Worm (Caenorhabditis elegans): ENCODE data around the gene srlf-1.
A peak's percentile ranks its signal among the peaks of the same experiment; 100 is the strongest.

The srlf-1 gene

DNA sequence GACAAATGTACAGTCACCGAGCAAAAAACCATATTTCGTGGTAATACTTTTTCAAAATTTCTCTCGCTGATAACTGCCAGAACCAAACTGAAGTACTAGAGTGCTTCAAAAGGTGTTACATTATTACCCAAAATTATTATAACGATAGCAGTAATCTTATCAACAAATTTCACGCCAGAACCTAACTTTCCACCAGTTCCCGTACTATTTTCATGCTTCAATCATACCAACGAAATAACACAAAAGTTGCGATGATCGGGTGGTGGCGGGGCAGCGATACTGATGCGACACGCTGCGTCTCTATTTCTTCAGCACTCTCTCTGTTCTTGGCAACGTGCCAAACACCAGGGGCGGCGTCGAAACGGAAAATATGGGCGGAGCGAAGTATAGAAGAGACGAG, 18.6 kb downstream of the srlf-1 start:
- peak; percentile 20 for TF ChIP-seq unc-120 (tag; optimal IDR thresholded peaks at IDR 0.05; ENCODE audit: poor library complexity, severe bottlenecking)
- no peak for TF ChIP-seq cnd-1 (tag; optimal IDR thresholded peaks at IDR 0.05)

ce11 chrII:7809358-7809914, 19.0 kb downstream of the srlf-1 start:
- TF ChIP-seq hlh-1 (tag; optimal IDR thresholded peaks at IDR 0.05) (peak; percentile 66), flh-1 (GFP tag; optimal IDR thresholded peaks at IDR 0.05) (no peak), sem-2 (GFP tag; optimal IDR thresholded peaks at IDR 0.05) (no peak), nhr-2 (tag; optimal IDR thresholded peaks at IDR 0.05) (no peak), mep-1 (tag; optimal IDR thresholded peaks at IDR 0.05) (no peak), ceh-39 (tag; optimal IDR thresholded peaks at IDR 0.05) (no peak), zip-8 (tag; optimal IDR thresholded peaks at IDR 0.05) (no peak), lin-32 (GFP tag; optimal IDR thresholded peaks at IDR 0.05) (peak; percentile 81), cnd-1 (tag; optimal IDR thresholded peaks at IDR 0.05) (peak; percentile 64), ham-2 (GFP tag; optimal IDR thresholded peaks at IDR 0.05) (no peak), nhr-12 (tag; optimal IDR thresholded peaks at IDR 0.05) (no peak), ces-1 (GFP tag; optimal IDR thresholded peaks at IDR 0.05) (peak; percentile 90), lsy-2 (tag; optimal IDR thresholded peaks at IDR 0.05) (no peak), unc-62 (GFP tag; optimal IDR thresholded peaks at IDR 0.05) (no peak), lin-13 (tag; optimal IDR thresholded peaks at IDR 0.05) (no peak), ztf-11 (tag; optimal IDR thresholded peaks at IDR 0.05) (peak; percentile 62), nhr-237 (tag; optimal IDR thresholded peaks at IDR 0.05) (no peak), unc-120 (tag; optimal IDR thresholded peaks at IDR 0.05; ENCODE audit: poor library complexity, severe bottlenecking) (no peak), pha-4 (tag; optimal IDR thresholded peaks at IDR 0.05) (no peak), elt-3 (tag; optimal IDR thresholded peaks at IDR 0.05) (no peak), unc-39 (tag; optimal IDR thresholded peaks at IDR 0.05) (no peak), nhr-76 (tag; optimal IDR thresholded peaks at IDR 0.05) (no peak), blmp-1 (tag; optimal IDR thresholded peaks at IDR 0.05) (no peak), elt-1 (tag; optimal IDR thresholded peaks at IDR 0.05; ENCODE audit: borderline replicate concordance, insufficient read depth) (no peak), mab-5 (tag; optimal IDR thresholded peaks at IDR 0.05) (no peak), drap-1 (GFP tag; optimal IDR thresholded peaks at IDR 0.05) (no peak), nhr-28 (tag; optimal IDR thresholded peaks at IDR 0.05) (no peak), tbx-8 (GFP tag; optimal IDR thresholded peaks at IDR 0.05) (no peak), ceh-43 (GFP tag; optimal IDR thresholded peaks at IDR 0.05) (peak; percentile 6), snpc-4 (tag; optimal IDR thresholded peaks at IDR 0.05) (no peak), ceh-83 (GFP tag; optimal IDR thresholded peaks at IDR 0.05) (no peak), mls-2 (tag; optimal IDR thresholded peaks at IDR 0.05) (peak; percentile 68), M03D4.4 (tag; optimal IDR thresholded peaks at IDR 0.05) (no peak), bed-3 (GFP tag; optimal IDR thresholded peaks at IDR 0.05) (no peak), sptf-1 (tag; optimal IDR thresholded peaks at IDR 0.05) (no peak)

DNA sequence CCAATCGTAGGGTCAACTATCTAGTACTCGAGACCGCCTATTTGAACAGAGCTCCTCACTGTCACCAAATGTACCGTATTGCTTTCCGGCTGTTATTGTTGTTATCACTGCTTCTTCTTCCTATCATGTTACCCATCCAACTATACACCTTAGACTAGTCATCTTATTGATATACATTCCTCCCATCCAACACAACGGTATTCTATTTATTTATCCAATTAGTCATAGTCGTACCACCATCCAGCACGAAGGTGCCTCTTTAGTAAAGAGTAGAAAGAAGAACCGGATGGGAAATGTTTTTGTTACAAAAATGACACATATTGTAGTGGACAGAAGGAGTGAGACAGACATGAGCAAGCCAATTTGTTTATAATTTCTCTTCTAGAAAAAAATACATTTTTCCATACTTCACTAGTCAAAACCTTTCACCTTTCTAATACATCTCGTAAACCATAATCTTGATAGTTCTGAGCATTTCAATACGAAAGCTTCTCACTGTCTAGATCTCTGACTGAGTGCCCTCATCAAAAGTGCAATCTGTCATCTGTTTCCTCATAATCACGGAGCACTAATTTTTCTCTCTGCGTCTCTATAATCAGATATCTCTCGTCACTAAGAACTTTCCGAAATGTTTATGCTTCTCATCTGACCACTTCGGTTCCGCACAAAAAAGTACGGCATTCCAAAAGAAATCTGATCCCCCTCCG, 19.9 kb downstream of the srlf-1 start:
- TF ChIP-seq nhr-28 (tag; optimal IDR thresholded peaks at IDR 0.05) = no peak
- TF ChIP-seq ces-1 (GFP tag; optimal IDR thresholded peaks at IDR 0.05) = peak; percentile 7
- TF ChIP-seq ham-2 (GFP tag; optimal IDR thresholded peaks at IDR 0.05) = no peak
- peak; percentile 35 for TF ChIP-seq pha-4 (tag; optimal IDR thresholded peaks at IDR 0.05)
- no peak for TF ChIP-seq elt-1 (tag; optimal IDR thresholded peaks at IDR 0.05; ENCODE audit: borderline replicate concordance, insufficient read depth)
- peak; percentile 29 for TF ChIP-seq lsy-2 (tag; optimal IDR thresholded peaks at IDR 0.05)
- no peak for TF ChIP-seq tbx-8 (GFP tag; optimal IDR thresholded peaks at IDR 0.05)
- TF ChIP-seq ztf-11 (tag; optimal IDR thresholded peaks at IDR 0.05) = peak; percentile 7
- TF ChIP-seq snpc-4 (tag; optimal IDR thresholded peaks at IDR 0.05) = no peak
- TF ChIP-seq sem-2 (GFP tag; optimal IDR thresholded peaks at IDR 0.05) = no peak
